Worm (Caenorhabditis elegans) whole organism, L1 larva: ENCODE results near the gene C03H5.4.

ENCODE experiments used
- blmp-1 ChIP-seq: fragments of 150-350 bp; optimal IDR thresholded peaks from 2 replicates; lab custom pipeline; 2014; ENCODE audit warnings: missing biosample characterization, missing genetic modification characterization
- ces-1 ChIP-seq: fragments of 150-350 bp; optimal IDR thresholded peaks from 2 replicates; lab custom pipeline; 2014; ENCODE audit warnings: missing biosample characterization, missing genetic modification reagents, missing genetic modification characterization
- efl-1 ChIP-seq, 4 experiments: fragments of 150-350 bp; optimal IDR thresholded peaks in 3 of 4; peaks in 1 of 4; 1 replicate in 1 of 4; 2 replicates in 3 of 4; lab custom pipeline; 2014; ENCODE audit warnings: missing biosample characterization in 2 of 4, missing genetic modification characterization in 2 of 4, missing genetic modification reagents in 2 of 4
- hpl-2 ChIP-seq: fragments of 150-350 bp; optimal IDR thresholded peaks from 2 replicates; lab custom pipeline; 2014; ENCODE audit warnings: missing biosample characterization, missing genetic modification reagents, missing genetic modification characterization
- nhr-76 ChIP-seq: sonication (generic microtip); optimal IDR thresholded peaks from 2 replicates; lab custom pipeline; 2017; ENCODE audit warnings: missing biosample characterization, missing genetic modification characterization
- pqm-1 ChIP-seq: sonication (generic microtip); optimal IDR thresholded peaks from 3 replicates; lab custom pipeline; 2017; ENCODE audit warnings: missing biosample characterization, missing genetic modification characterization

DNA sequence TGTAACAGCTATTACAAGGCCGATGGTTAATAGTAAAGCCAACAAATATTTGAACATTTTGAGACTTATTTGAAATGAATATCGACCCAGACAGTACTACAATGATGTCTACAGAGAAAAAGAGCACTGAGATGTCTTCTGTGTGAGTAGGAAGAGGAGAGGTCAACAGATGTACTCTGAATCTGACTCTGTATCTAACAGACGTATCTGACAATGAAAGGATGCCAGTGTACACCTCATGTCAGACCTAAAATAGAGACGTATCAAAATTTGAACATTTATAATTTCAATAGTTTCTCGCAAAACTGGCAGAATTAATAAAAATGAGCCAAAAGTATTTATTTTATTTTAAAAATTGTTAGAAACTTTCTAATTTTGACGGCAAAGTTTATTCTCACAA lies 48.0 kb downstream of the C03H5.4 start, which contains the start of gene C24H12.8:
- TF ChIP-seq blmp-1 (no peak), ces-1 (GFP tag; lab: Kevin White, UChicago) (no peak), nhr-76 (tag; lab: Kevin White, UChicago) (no peak), efl-1 (optimal IDR thresholded peaks at IDR 0.05; lab: Kevin White, UChicago) (no peak), efl-1 (GFP tag; optimal IDR thresholded peaks at IDR 0.05 in 1 of 2; lab: Kevin White, UChicago) (no peak), pqm-1 (tag; lab: Kevin White, UChicago) (no peak), hpl-2 (GFP tag; lab: Kevin White, UChicago) (no peak)
